Worm (Caenorhabditis elegans) whole organism, late embryonic: ENCODE measurements around the gene C49F5.8.
A peak's percentile ranks its signal among the peaks of the same experiment; 100 is the strongest.
"Not testable (repeated sequence)": the region's sequence is repeated elsewhere in the genome, so short reads cannot be mapped to it uniquely, and the experiment has no call there.

Source experiments
- C38D4.7 ChIP-seq: fragments of 200-800 bp; sonication (Bioruptor generic); optimal IDR thresholded peaks from 2 replicates; lab custom pipeline; 2018; ENCODE audit warnings: mild to moderate bottlenecking, missing genetic modification characterization, moderate library complexity, missing compliant biosample characterization
- K09A11.1 ChIP-seq: sonication (generic microtip); optimal IDR thresholded peaks from 2 replicates; lab custom pipeline; 2017; ENCODE audit warnings: antibody characterized with exemption, mild to moderate bottlenecking, missing genetic modification characterization, missing compliant biosample characterization; ENCODE audit not compliant: insufficient read depth
- T23F11.4 ChIP-seq: fragments of 200-800 bp; sonication (Bioruptor generic); optimal IDR thresholded peaks from 2 replicates; lab custom pipeline; 2018; ENCODE audit warnings: mild to moderate bottlenecking, missing genetic modification characterization, missing compliant biosample characterization
- ama-1 ChIP-seq: fragments of 150-350 bp; optimal IDR thresholded peaks from 2 replicates; lab custom pipeline; 2014
- ceh-18 ChIP-seq: sonication (generic microtip); optimal IDR thresholded peaks from 2 replicates; lab custom pipeline; 2016; ENCODE audit warnings: missing genetic modification characterization, missing compliant biosample characterization
- ceh-2 ChIP-seq: sonication (generic microtip); optimal IDR thresholded peaks from 2 replicates; lab custom pipeline; 2016; ENCODE audit warnings: missing genotype, missing genetic modification characterization, missing compliant biosample characterization
- ceh-22 ChIP-seq: sonication (generic microtip); optimal IDR thresholded peaks from 2 replicates; lab custom pipeline; 2017; ENCODE audit warnings: missing biosample characterization, missing genetic modification characterization
- ceh-45 ChIP-seq: fragments of 200-800 bp; sonication (Bioruptor generic); IDR thresholded peaks from 2 replicates; pipeline ENCODE4 v1.3.6; 2022; ENCODE audit warnings: missing genetic modification reagents, missing genetic modification characterization, missing compliant biosample characterization
- che-1 ChIP-seq: sonication (generic microtip); optimal IDR thresholded peaks from 2 replicates; lab custom pipeline; 2016; ENCODE audit warnings: mild to moderate bottlenecking, missing genetic modification characterization, missing compliant biosample characterization
- elt-2 ChIP-seq: sonication (generic microtip); optimal IDR thresholded peaks from 2 replicates; lab custom pipeline; 2016; ENCODE audit warnings: missing genetic modification reagents, missing genetic modification characterization, missing compliant biosample characterization
- ets-4 ChIP-seq: sonication (generic microtip); optimal IDR thresholded peaks from 2 replicates; lab custom pipeline; 2016; ENCODE audit warnings: missing genetic modification characterization, missing compliant biosample characterization
- fkh-10 ChIP-seq: fragments of 150-350 bp; optimal IDR thresholded peaks from 2 replicates; lab custom pipeline; 2014; ENCODE audit warnings: missing biosample characterization, missing genetic modification reagents, missing genetic modification characterization
- fkh-6 ChIP-seq: sonication (generic microtip); optimal IDR thresholded peaks from 2 replicates; lab custom pipeline; 2016; ENCODE audit warnings: missing genetic modification characterization, missing compliant biosample characterization
- hlh-15 ChIP-seq: sonication (generic microtip); optimal IDR thresholded peaks from 2 replicates; lab custom pipeline; 2016; ENCODE audit warnings: missing genetic modification characterization, missing compliant biosample characterization
- hlh-30 ChIP-seq: sonication (generic microtip); optimal IDR thresholded peaks from 2 replicates; lab custom pipeline; 2017; ENCODE audit warnings: antibody characterized with exemption, missing genetic modification characterization, missing compliant biosample characterization; ENCODE audit not compliant: insufficient read depth
- hlh-6 ChIP-seq: sonication (generic microtip); optimal IDR thresholded peaks from 2 replicates; lab custom pipeline; 2016; ENCODE audit warnings: missing genotype, missing genetic modification characterization, missing compliant biosample characterization
- lin-11 ChIP-seq: fragments of 200-800 bp; sonication (Bioruptor generic); optimal IDR thresholded peaks from 2 replicates; lab custom pipeline; 2018; ENCODE audit warnings: mild to moderate bottlenecking, missing genetic modification characterization, missing compliant biosample characterization
- nfya-1 ChIP-seq: sonication (generic microtip); optimal IDR thresholded peaks from 2 replicates; lab custom pipeline; 2017; ENCODE audit warnings: missing genetic modification characterization, mild to moderate bottlenecking, missing compliant biosample characterization, antibody characterized with exemption, moderate library complexity
- npax-4 ChIP-seq: sonication (generic microtip); optimal IDR thresholded peaks from 2 replicates; lab custom pipeline; 2016; ENCODE audit warnings: missing genetic modification characterization, missing compliant biosample characterization
- odd-2 ChIP-seq: sonication (generic microtip); optimal IDR thresholded peaks from 2 replicates; lab custom pipeline; 2017; ENCODE audit warnings: antibody characterized with exemption, mild to moderate bottlenecking, missing genetic modification characterization, missing compliant biosample characterization
- pag-3 ChIP-seq: sonication (generic microtip); optimal IDR thresholded peaks from 2 replicates; lab custom pipeline; 2016; ENCODE audit warnings: missing compliant biosample characterization, missing genetic modification characterization, borderline replicate concordance
- pha-4 ChIP-seq: fragments of 150-350 bp; optimal IDR thresholded peaks from 2 replicates; lab custom pipeline; 2018; ENCODE audit warnings: missing biosample characterization, missing genetic modification reagents, missing genetic modification characterization
- pqm-1 ChIP-seq: sonication (generic microtip); optimal IDR thresholded peaks from 2 replicates; lab custom pipeline; 2016; ENCODE audit warnings: missing genetic modification characterization, missing compliant biosample characterization
- pros-1 ChIP-seq: fragments of 150-350 bp; optimal IDR thresholded peaks from 2 replicates; lab custom pipeline; 2014; ENCODE audit warnings: missing biosample characterization, missing genetic modification reagents, missing genetic modification characterization
- rnt-1 ChIP-seq: sonication (generic microtip); optimal IDR thresholded peaks from 2 replicates; lab custom pipeline; 2016; ENCODE audit warnings: missing genetic modification characterization, missing compliant biosample characterization
- sdc-2 ChIP-seq: sonication (generic microtip); optimal IDR thresholded peaks from 2 replicates; lab custom pipeline; 2016; ENCODE audit warnings: missing genotype, missing genetic modification characterization, missing compliant biosample characterization
- sox-2 ChIP-seq: fragments of 200-800 bp; sonication (Bioruptor generic); IDR thresholded peaks from 2 replicates; pipeline ENCODE4 v1.3.6; 2022; ENCODE audit warnings: missing genetic modification reagents, missing genetic modification characterization, missing compliant biosample characterization
- sox-4 ChIP-seq: sonication (generic microtip); optimal IDR thresholded peaks from 2 replicates; lab custom pipeline; 2017; ENCODE audit warnings: mild to moderate bottlenecking, missing genetic modification characterization, inconsistent platforms, missing compliant biosample characterization
- tbx-7 ChIP-seq: sonication (generic microtip); optimal IDR thresholded peaks from 2 replicates; lab custom pipeline; 2016; ENCODE audit warnings: missing genotype, missing genetic modification characterization, missing compliant biosample characterization
- unc-42 ChIP-seq: sonication (generic microtip); optimal IDR thresholded peaks from 2 replicates; lab custom pipeline; 2016; ENCODE audit warnings: missing genotype, missing genetic modification characterization, missing compliant biosample characterization

C49F5.8 gene

ce11 chrX:11961103-11961502 is 1.2 kb downstream of the C49F5.8 start, which contains the start of gene C49F5.13:
TSS of gene C49F5.13 (plus strand) at chrX:11961403.
- not testable (repeated sequence) for TF ChIP-seq C38D4.7 (GFP tag; lab: Kevin White, UChicago); che-1; T23F11.4

- no peak for TF ChIP-seq pqm-1 (tag; lab: Kevin White, UChicago)
- no peak for TF ChIP-seq sox-2 (GFP tag; lab: Robert Waterston, UW)
- TF ChIP-seq elt-2: peak; percentile 82
- TF ChIP-seq ets-4 (tag; lab: Kevin White, UChicago): no peak
Observed at ce11 chrX:11962050-11962788, 2.3 kb downstream of the C49F5.8 start.

- TF ChIP-seq nfya-1 (tag; lab: Kevin White, UChicago) (peak; percentile 54), ceh-18 (tag; lab: Kevin White, UChicago) (no peak)
Observed at ce11 chrX:11963659-11964058, 3.7 kb downstream of the C49F5.8 start.

DNA sequence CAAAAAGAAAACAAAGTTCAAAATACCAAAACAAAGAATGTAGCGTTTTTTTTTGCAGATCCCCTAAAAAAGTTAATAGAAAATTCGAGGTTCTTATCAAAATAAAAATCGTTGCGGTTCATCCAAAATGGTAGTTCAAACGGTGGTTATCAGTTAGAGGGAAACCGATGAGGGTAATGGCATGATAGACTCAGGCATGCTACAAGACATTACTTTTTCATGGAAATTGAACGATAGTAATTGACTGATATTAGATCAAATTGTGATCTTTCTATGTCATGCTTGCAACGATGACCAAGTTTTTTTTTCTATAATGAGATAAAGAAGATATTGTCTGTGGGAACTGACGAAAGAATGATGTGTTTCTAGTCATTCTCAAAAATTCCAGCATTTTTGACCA is 4.6 kb downstream of the C49F5.8 start:
- TF ChIP-seq tbx-7 (tag; lab: Kevin White, UChicago): no peak

- TF ChIP-seq unc-42 (tag; lab: Kevin White, UChicago) (no peak), ceh-45 (no peak), K09A11.1 (no peak)
Observed at ce11 chrX:11965163-11965562, 5.2 kb downstream of the C49F5.8 start.

DNA sequence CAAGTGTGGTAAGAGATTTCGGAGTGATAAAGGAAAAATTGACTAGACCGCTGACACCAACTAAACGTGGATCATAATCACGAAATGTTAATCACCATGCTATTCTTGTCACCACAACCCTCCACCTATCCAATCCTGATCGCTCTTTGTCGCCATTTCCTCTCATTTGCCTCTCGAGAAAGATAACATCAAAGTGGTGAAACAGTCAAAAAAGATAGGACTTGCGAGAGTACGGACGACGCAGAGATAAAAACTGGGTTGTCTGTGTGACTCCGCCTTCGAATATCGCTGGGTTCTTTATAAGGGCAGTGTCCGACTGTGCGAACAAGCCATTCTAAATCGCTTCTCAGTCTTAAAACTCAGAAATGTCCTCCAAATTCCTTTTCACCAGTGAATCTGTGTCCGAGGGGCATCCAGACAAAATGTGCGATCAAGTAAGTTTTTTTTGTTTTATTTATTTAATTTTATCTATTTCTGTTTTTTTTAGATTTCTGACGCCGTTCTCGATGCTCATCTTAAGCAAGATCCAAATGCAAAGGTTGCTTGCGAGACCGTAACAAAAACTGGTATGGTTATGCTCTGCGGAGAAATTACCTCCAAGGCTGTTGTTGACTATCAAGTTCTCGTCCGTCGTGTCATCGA is 5.8 kb downstream of the C49F5.8 start, which contains the start of gene sams-1:
Gene sams-1 (plus strand): TSS at position 300 of the 642 bp plus-strand sequence.
- TF ChIP-seq pros-1 (tag; lab: Kevin White, UChicago) (no peak), ceh-2 (tag; lab: Kevin White, UChicago) (no peak), ceh-22 (tag; lab: Kevin White, UChicago) (no peak), nfya-1 (tag; lab: Kevin White, UChicago) (peak; percentile 46), rnt-1 (tag; lab: Kevin White, UChicago) (peak; percentile 4), pha-4 (tag; lab: Kevin White, UChicago) (no peak), hlh-15 (tag; lab: Kevin White, UChicago) (no peak)
- TF ChIP-seq, all 69 proteins: peak for 2

DNA sequence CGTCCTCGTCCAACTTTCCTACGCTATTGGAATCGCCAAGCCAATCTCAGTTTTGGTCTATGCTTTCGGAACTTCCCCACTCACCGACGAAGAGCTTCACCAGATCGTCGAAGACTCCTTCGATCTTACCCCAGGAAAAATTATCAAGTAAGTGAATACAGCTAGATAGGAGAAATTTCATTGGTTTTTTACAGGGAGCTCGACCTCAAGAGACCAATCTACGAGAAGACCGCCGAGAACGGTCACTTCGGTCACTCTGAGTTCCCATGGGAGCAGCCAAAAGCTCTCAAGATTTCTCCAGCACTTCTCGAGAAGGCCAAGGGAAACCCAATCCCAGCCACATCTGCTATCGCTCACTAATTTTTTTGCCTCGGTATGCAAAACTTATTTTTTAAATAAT is 7.1 kb downstream of the C49F5.8 start:
- TF ChIP-seq sox-4 (tag; lab: Kevin White, UChicago) (no peak), ets-4 (tag; lab: Kevin White, UChicago) (no peak), C38D4.7 (GFP tag; lab: Kevin White, UChicago) (no peak), ceh-45 (no peak), hlh-30 (no peak), sdc-2 (no peak), lin-11 (tag; lab: Kevin White, UChicago) (no peak), che-1 (no peak), npax-4 (no peak), fkh-10 (GFP tag; lab: Kevin White, UChicago) (no peak), hlh-6 (tag; lab: Kevin White, UChicago) (no peak), pag-3 (tag; lab: Kevin White, UChicago) (no peak), ceh-22 (tag; lab: Kevin White, UChicago) (no peak), ama-1 (lab: Kevin White, UChicago) (no peak), fkh-6 (tag; lab: Kevin White, UChicago) (no peak), odd-2 (no peak)
- TF ChIP-seq, all 69 proteins: peak for 0
